Worm (Caenorhabditis elegans) whole organism, L3 larva: ENCODE results near the gene rhgf-1.

ENCODE experiments used
- ceh-28 ChIP-seq: fragments of 150-350 bp; optimal IDR thresholded peaks from 2 replicates; lab custom pipeline; 2014; ENCODE audit warnings: missing biosample characterization, missing genetic modification reagents, missing genetic modification characterization
- ceh-82 ChIP-seq: fragments of 150-350 bp; optimal IDR thresholded peaks from 2 replicates; lab custom pipeline; 2014; ENCODE audit warnings: missing biosample characterization, missing genetic modification characterization
- zag-1 ChIP-seq: fragments of 150-350 bp; optimal IDR thresholded peaks from 2 replicates; lab custom pipeline; 2014; ENCODE audit warnings: missing biosample characterization, missing genetic modification characterization

DNA sequence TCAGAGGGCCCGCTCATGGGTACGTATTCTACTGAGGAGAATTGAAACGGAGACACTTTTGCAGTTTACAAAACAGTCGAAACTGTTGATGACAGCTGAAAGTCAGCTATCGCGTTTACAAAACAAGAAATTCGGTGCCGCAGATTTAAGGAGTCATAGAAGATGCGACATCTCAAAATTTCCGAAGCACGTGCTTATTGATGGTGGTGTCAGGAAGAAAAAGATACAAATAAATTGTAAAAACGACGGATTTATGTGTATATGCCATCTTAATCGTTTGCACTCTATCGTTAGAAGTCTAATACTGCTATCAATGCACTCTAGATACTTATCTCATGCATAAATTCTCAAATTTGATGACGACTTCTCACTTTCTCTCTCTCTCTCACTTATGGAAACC lies 37.5 kb downstream of the rhgf-1 start, which contains the start of gene F13E6.2:
- TF ChIP-seq ceh-28 (tag; lab: Kevin White, UChicago) (no peak), ceh-82 (tag; lab: Kevin White, UChicago) (no peak), zag-1 (no peak)
